Worm (Caenorhabditis elegans): ENCODE results near the gene C14A4.9.

The C14A4.9 gene

DNA sequence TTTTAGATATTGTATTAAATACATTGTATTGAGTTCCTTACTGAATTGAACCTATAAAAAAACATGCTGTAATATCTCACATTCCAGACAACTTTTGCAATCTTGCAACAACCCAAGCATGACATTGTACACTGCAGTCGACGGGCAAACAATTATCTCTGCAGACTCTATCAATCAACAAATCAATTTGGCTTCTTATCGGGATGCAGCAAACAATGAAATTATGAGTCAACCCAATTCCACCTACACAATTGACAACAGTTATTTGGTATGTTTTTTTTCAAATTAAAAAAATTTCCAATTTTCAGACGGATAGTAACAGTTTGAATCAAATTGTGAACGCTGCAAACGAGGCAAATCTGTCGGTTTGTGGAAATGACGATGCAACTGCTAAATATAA lies 31.8 kb downstream of the C14A4.9 start:
- TF ChIP-seq lim-6 (tag; optimal IDR thresholded peaks at IDR 0.05): no peak
- TF ChIP-seq ztf-16 (tag; optimal IDR thresholded peaks at IDR 0.05): no peak

DNA sequence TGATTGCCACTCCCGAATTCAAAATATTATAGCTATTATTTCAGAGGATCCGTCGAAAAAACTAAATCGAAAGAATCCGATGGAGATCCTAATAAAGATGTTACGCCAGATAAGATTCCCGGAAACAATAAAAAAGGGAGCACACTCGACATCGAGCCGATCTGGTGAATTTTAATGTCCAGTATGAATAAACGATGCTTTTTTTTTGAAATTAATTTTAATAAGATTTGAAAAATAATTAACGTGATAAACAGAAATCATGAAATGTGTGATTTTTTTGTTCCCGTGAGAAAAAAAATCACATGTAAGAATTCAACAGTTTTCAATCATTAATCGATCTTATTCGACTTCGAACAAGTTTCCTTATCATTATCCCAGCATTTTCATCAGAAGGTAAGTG lies 40.0 kb downstream of the C14A4.9 start, which contains the start of gene M28.9:
TSS of gene M28.9 (plus strand) at position 301 of the 400 bp plus-strand sequence.
- TF ChIP-seq sox-2 (GFP tag; IDR thresholded peaks at IDR 0.05): no peak
- no peak for TF ChIP-seq hlh-13 (GFP tag; optimal IDR thresholded peaks at IDR 0.05)
- no peak for TF ChIP-seq ceh-2 (tag; optimal IDR thresholded peaks at IDR 0.05)
- no peak for TF ChIP-seq che-1 (tag; optimal IDR thresholded peaks at IDR 0.05)
- TF ChIP-seq unc-42 (tag; optimal IDR thresholded peaks at IDR 0.05): no peak
- TF ChIP-seq ets-4 (tag; optimal IDR thresholded peaks at IDR 0.05): no peak
- TF ChIP-seq fkh-6 (tag; optimal IDR thresholded peaks at IDR 0.05): no peak
- no peak for TF ChIP-seq hlh-8 (tag; optimal IDR thresholded peaks at IDR 0.05)
- no peak for TF ChIP-seq hlh-30 (tag; optimal IDR thresholded peaks at IDR 0.05; ENCODE audit: insufficient read depth)
- no peak for TF ChIP-seq ceh-45 (GFP tag; IDR thresholded peaks at IDR 0.05)
- TF ChIP-seq dve-1 (tag; optimal IDR thresholded peaks at IDR 0.05): no peak
- no peak for TF ChIP-seq pax-1 (tag; optimal IDR thresholded peaks at IDR 0.05)
- no peak for TF ChIP-seq ceh-24 (tag; optimal IDR thresholded peaks at IDR 0.05)
- no peak for TF ChIP-seq ref-2 (tag; optimal IDR thresholded peaks at IDR 0.05)
- TF ChIP-seq fkh-10 (GFP tag; optimal IDR thresholded peaks at IDR 0.05): no peak

DNA sequence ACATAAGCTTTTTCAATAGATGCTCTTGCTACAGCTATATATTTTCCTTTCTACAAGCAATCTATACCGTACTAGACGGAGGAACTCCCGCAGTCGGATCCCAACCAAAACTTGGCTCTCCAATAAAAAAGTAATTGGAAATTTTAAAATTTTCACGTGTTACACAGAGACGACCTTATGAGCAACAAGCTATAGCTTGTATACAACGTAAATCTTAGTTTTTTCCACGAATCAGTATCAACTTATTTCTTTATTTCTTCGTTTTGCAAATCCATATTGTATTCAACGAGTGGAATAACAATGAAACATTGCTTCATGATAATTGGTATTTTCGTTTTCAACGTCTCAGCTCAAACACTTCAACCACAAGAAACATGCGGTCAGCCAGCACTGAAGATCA lies 44.3 kb downstream of the C14A4.9 start, which contains the start of gene M28.4:
TSS of gene M28.4 (plus strand) at position 301 of the 400 bp plus-strand sequence.
- TF ChIP-seq syd-9 (tag; optimal IDR thresholded peaks at IDR 0.05) (no peak), K02D7.2 (tag; optimal IDR thresholded peaks at IDR 0.05) (no peak), ama-1 (optimal IDR thresholded peaks at IDR 0.05) (no peak), rnt-1 (tag; optimal IDR thresholded peaks at IDR 0.05) (no peak)

DNA sequence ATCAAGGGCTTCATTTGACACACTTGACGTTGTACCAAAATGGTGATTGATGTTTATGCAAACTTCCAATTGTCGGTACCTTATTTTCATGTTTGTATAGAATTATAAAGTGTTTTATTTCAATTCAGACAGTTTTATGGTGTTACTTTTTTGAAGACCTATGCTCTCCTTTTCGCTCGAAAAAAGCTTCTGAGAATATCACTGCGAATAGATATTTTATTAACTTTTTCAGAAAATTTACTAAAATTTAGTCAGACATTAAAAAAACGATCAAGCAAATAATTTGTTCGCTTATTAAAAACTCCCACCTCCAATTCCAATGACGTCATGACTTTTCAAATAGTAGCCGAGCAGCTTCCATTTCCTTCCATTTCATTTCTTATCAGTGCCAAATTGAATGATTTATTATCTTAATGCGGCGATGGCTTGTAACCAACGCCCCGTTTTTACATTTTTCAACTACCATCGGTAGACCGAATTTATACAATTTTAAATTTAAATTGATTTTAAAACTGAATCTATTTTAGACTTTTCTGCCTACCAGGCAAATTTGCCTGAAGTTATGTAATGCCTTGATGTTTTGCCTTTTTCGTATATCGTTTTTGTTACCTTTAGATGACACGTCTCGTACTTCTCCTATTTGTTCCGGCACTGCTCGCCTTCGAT lies 47.9 kb downstream of the C14A4.9 start, which contains the start of gene M28.10:
TSS of gene M28.10 (plus strand) at position 616 of the 666 bp plus-strand sequence.
- no peak for TF ChIP-seq sox-4 (tag; optimal IDR thresholded peaks at IDR 0.05)
- no peak for TF ChIP-seq hlh-6 (tag; optimal IDR thresholded peaks at IDR 0.05)
- TF ChIP-seq ceh-45 (GFP tag; IDR thresholded peaks at IDR 0.05): no peak
- no peak for TF ChIP-seq ceh-14 (tag; optimal IDR thresholded peaks at IDR 0.05)
- TF ChIP-seq ceh-6 (GFP tag; optimal IDR thresholded peaks at IDR 0.05): no peak
- no peak for TF ChIP-seq tbx-2 (tag; optimal IDR thresholded peaks at IDR 0.05)
- no peak for TF ChIP-seq ceh-48 (tag; optimal IDR thresholded peaks at IDR 0.05)
- TF ChIP-seq zip-5 (tag; optimal IDR thresholded peaks at IDR 0.05): no peak
- TF ChIP-seq pha-4 (tag; optimal IDR thresholded peaks at IDR 0.05): no peak
- TF ChIP-seq unc-55 (GFP tag; optimal IDR thresholded peaks at IDR 0.05): no peak
- no peak for TF ChIP-seq hlh-30 (tag; optimal IDR thresholded peaks at IDR 0.05; ENCODE audit: insufficient read depth)
- no peak for TF ChIP-seq madf-2 (tag; optimal IDR thresholded peaks at IDR 0.05)
- TF ChIP-seq C38D4.7 (GFP tag; optimal IDR thresholded peaks at IDR 0.05): no peak
- no peak for TF ChIP-seq sdc-2 (tag; optimal IDR thresholded peaks at IDR 0.05)
- no peak for TF ChIP-seq unc-86 (tag; optimal IDR thresholded peaks at IDR 0.05)
- TF ChIP-seq ets-4 (tag; optimal IDR thresholded peaks at IDR 0.05): no peak
- no peak for TF ChIP-seq pros-1 (tag; optimal IDR thresholded peaks at IDR 0.05)

Data from whole organism, late embryonic.